Worm (Caenorhabditis elegans) whole organism, L4 larva: ENCODE data around the gene T25B2.1.

Experiments used
- Y48G9A.11 ChIP-seq: fragments of 200-800 bp; sonication (Bioruptor generic); IDR thresholded peaks from 2 replicates; pipeline ENCODE4 v1.3.6; 2022; ENCODE audit warnings: missing genetic modification reagents, missing genetic modification characterization, missing compliant biosample characterization
- ZK546.5 ChIP-seq, 2 experiments: sonication (generic microtip); optimal IDR thresholded peaks; 2 replicates each; lab custom pipeline; 2017; ENCODE audit warnings: missing biosample characterization in 2 of 2, missing genetic modification characterization in 2 of 2
- aha-1 ChIP-seq: fragments of 150-350 bp; peaks from one replicate; lab custom pipeline; 2014; ENCODE audit warnings: missing biosample characterization, missing genetic modification characterization
- arid-1 ChIP-seq: fragments of 200-800 bp; sonication (Bioruptor generic); conservative IDR thresholded peaks from 2 replicates; pipeline ENCODE4 v1.3.6; 2022; ENCODE audit warnings: missing genetic modification reagents, missing genetic modification characterization, missing compliant biosample characterization
- attf-4 ChIP-seq: sonication (generic microtip); optimal IDR thresholded peaks from 3 replicates; lab custom pipeline; 2017; ENCODE audit warnings: missing biosample characterization, missing genetic modification characterization
- ceh-20 ChIP-seq: fragments of 200-800 bp; sonication (Bioruptor generic); IDR thresholded peaks from 2 replicates; pipeline ENCODE4 v1.3.6; 2022; ENCODE audit warnings: missing genetic modification reagents, missing genetic modification characterization, missing compliant biosample characterization
- daf-16 ChIP-seq, 3 experiments: sonication (generic microtip); optimal IDR thresholded peaks; 2 replicates each; lab custom pipeline; 2016 to 2017; ENCODE audit warnings: missing genetic modification characterization in 3 of 3, missing genetic modification reagents in 3 of 3, mild to moderate bottlenecking in 2 of 3, missing compliant biosample characterization in 2 of 3, missing biosample characterization in 1 of 3, moderate library complexity in 1 of 3
- hlh-11 ChIP-seq: fragments of 200-800 bp; sonication (Bioruptor generic); optimal IDR thresholded peaks from 2 replicates; lab custom pipeline; 2018; ENCODE audit warnings: mild to moderate bottlenecking, missing genetic modification characterization, missing compliant biosample characterization
- lin-15B ChIP-seq: fragments of 150-350 bp; sonication (generic microtip); optimal IDR thresholded peaks from 3 replicates; lab custom pipeline; 2014; ENCODE audit warnings: missing biosample characterization, missing genetic modification characterization
- lin-29 ChIP-seq: fragments of 200-800 bp; sonication (Bioruptor generic); IDR thresholded peaks from 2 replicates; pipeline ENCODE4 v1.3.6; 2022; ENCODE audit warnings: missing genetic modification reagents, missing genetic modification characterization, missing compliant biosample characterization
- madf-5 ChIP-seq, 2 experiments: fragments of 200-800 bp; sonication (Bioruptor generic); IDR thresholded peaks; 2 replicates each; pipeline ENCODE4 v1.3.6; 2022; ENCODE audit warnings: missing compliant biosample characterization in 2 of 2, missing genetic modification characterization in 2 of 2
- madf-9 ChIP-seq: fragments of 200-800 bp; sonication (Bioruptor generic); conservative IDR thresholded peaks from 2 replicates; pipeline ENCODE4 v1.3.6; 2022; ENCODE audit warnings: missing genetic modification reagents, missing genetic modification characterization, missing compliant biosample characterization
- mxl-3 ChIP-seq: fragments of 200-800 bp; sonication (Bioruptor generic); optimal IDR thresholded peaks from 2 replicates; lab custom pipeline; 2018; ENCODE audit warnings: mild to moderate bottlenecking, missing genetic modification characterization, missing compliant biosample characterization
- nhr-10 ChIP-seq: fragments of 150-350 bp; optimal IDR thresholded peaks from 2 replicates; lab custom pipeline; 2014; ENCODE audit warnings: missing biosample characterization, missing genetic modification characterization
- nhr-25 ChIP-seq: sonication (generic microtip); optimal IDR thresholded peaks from 2 replicates; lab custom pipeline; 2017; ENCODE audit warnings: missing genetic modification characterization, mild to moderate bottlenecking, missing compliant biosample characterization, antibody characterized with exemption, moderate library complexity, borderline replicate concordance; ENCODE audit not compliant: insufficient read depth
- nhr-6 ChIP-seq: fragments of 150-350 bp; optimal IDR thresholded peaks from 2 replicates; lab custom pipeline; 2014; ENCODE audit warnings: missing biosample characterization, missing genetic modification characterization
- nhr-77 ChIP-seq: fragments of 150-350 bp; optimal IDR thresholded peaks from 2 replicates; lab custom pipeline; 2014; ENCODE audit warnings: missing biosample characterization, missing genetic modification characterization
- php-3 ChIP-seq: fragments of 200-800 bp; sonication (Bioruptor generic); IDR thresholded peaks from 2 replicates; pipeline ENCODE4 v1.3.6; 2022; ENCODE audit warnings: missing genetic modification reagents, missing genetic modification characterization, missing compliant biosample characterization
- saeg-2 ChIP-seq: fragments of 200-800 bp; sonication (Bioruptor generic); IDR thresholded peaks from 2 replicates; pipeline ENCODE4 v1.3.6; 2022; ENCODE audit warnings: missing genetic modification reagents, missing genetic modification characterization, missing compliant biosample characterization
- sdz-12 ChIP-seq: fragments of 200-800 bp; sonication (Bioruptor generic); optimal IDR thresholded peaks from 2 replicates; lab custom pipeline; 2018; ENCODE audit warnings: mild to moderate bottlenecking, missing genetic modification characterization, missing compliant biosample characterization
- set-16 ChIP-seq: fragments of 200-800 bp; sonication (Bioruptor generic); IDR thresholded peaks from 2 replicates; pipeline ENCODE4 v1.3.6; 2022; ENCODE audit warnings: missing genetic modification reagents, missing genetic modification characterization, missing compliant biosample characterization
- snpc-1.2 ChIP-seq: fragments of 200-800 bp; sonication (Bioruptor generic); IDR thresholded peaks from 2 replicates; pipeline ENCODE4 v1.3.6; 2022; ENCODE audit warnings: missing genetic modification reagents, missing genetic modification characterization, missing compliant biosample characterization
- unc-130 ChIP-seq: sonication (generic microtip); optimal IDR thresholded peaks from 2 replicates; lab custom pipeline; 2016; ENCODE audit warnings: missing genetic modification reagents, missing genetic modification characterization, missing compliant biosample characterization
- unc-62 ChIP-seq, 3 experiments: fragments of 150-350 bp in 1 of 3; sonication (generic microtip); optimal IDR thresholded peaks in 2 of 3; peaks in 1 of 3; 1 replicate in 1 of 3; 2 replicates in 2 of 3; lab custom pipeline; 2014 to 2017; ENCODE audit warnings: missing biosample characterization in 3 of 3, missing genetic modification characterization in 3 of 3, missing genetic modification reagents in 3 of 3, missing genotype in 1 of 3

The T25B2.1 gene

DNA sequence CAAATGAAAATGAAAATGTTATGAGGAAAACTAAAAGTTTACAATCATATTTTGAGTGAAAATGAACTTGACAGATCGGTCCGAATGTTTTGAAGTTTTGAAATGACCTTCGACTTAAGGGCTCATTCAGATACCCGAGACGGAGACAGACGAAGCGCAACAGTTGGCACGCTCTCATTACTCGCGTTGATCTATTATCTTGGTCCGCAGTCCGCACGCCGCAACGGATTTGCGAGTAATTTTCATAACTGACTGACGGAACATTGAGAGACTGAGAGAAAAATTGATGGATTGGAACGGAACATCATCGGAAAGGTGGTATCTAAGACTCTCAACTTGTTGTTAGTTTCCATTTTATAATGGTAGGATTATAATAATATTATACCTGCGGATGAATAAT lies 27.8 kb upstream of the T25B2.1 start:
- TF ChIP-seq unc-62 (GFP tag; optimal IDR thresholded peaks at IDR 0.05 in 1 of 2; lab: Kevin White, UChicago) (peak in 1 of 2 experiments; percentile 61), unc-62 (tag; optimal IDR thresholded peaks at IDR 0.05; lab: Kevin White, UChicago) (no peak), madf-9 (GFP tag; lab: Robert Waterston, UW) (no peak), snpc-1.2 (GFP tag; lab: Robert Waterston, UW) (no peak), nhr-10 (tag; lab: Kevin White, UChicago) (no peak), attf-4 (no peak), madf-5 (GFP tag; IDR thresholded peaks at IDR 0.05; lab: Robert Waterston, UW) (no peak), Y48G9A.11 (no peak)

DNA sequence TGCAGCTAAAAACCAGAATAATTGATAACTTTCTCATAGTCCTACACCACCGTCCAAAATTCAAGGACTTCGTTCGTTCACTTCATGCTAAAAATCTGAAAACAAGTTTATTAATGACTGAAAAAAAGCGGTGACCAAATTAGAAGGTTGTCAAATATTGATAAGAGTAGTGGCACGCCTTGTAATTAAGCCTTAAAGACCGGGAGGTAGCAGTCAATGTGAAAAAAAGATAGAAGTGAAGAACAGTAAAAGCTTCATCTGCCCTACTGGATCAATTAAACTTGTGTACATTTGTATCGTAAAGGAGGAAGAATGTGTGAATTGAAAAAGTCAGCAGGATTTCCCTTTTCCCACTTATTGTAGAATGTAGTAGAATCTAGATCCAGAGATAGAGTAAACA lies 23.3 kb upstream of the T25B2.1 start, which contains the start of gene tag-275:
Gene tag-275 (minus strand): TSS at position 101 of the 400 bp plus-strand sequence.
- TF ChIP-seq lin-15B (tag; lab: Kevin White, UChicago): no peak
- no peak for TF ChIP-seq nhr-25 (tag; lab: Kevin White, UChicago)
- TF ChIP-seq mxl-3 (GFP tag; lab: Kevin White, UChicago): no peak
- no peak for TF ChIP-seq saeg-2
- no peak for TF ChIP-seq ceh-20 (GFP tag; lab: Robert Waterston, UW)
- no peak for TF ChIP-seq php-3 (GFP tag; lab: Robert Waterston, UW)
- TF ChIP-seq nhr-6 (tag; lab: Kevin White, UChicago): no peak
- TF ChIP-seq nhr-77: no peak

DNA sequence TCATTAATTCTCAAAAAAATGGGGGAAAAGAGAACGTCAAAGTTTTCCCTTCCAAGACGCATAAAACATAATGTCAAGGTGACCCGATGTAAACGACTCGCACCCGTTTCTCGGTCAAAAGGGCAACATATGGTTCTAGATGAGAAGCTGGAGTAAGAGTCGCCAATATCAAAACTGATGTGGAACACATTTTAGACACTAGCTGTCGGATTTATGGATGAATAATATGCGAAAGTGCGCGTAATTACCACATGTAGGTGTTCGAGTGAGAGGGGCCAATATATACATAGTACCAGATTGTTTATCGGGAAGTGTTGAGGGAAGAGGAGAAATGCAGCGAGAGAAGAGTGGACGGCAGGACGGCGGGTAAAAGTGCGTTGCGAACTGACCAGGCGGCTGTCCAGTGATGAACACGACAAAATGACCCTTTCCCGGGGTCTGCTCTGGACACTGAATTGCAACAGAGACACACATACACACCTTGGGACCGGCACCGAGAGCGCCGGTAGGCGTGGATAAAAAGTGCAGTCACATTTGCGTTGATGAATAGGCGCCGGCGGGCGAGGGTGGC lies 22.7 kb upstream of the T25B2.1 start:
- TF ChIP-seq mxl-3 (GFP tag; lab: Kevin White, UChicago) (no peak), daf-16 (GFP tag; optimal IDR thresholded peaks at IDR 0.05; lab: Kevin White, UChicago) (peak in 1 of 2 experiments; percentile 41), daf-16 (tag; optimal IDR thresholded peaks at IDR 0.05; lab: Kevin White, UChicago) (no peak), hlh-11 (tag; lab: Kevin White, UChicago) (peak; percentile 37), unc-62 (GFP tag; optimal IDR thresholded peaks at IDR 0.05 in 1 of 2; lab: Kevin White, UChicago) (peak in 1 of 2 experiments; percentile 60), unc-62 (tag; optimal IDR thresholded peaks at IDR 0.05; lab: Kevin White, UChicago) (no peak), arid-1 (GFP tag; lab: Robert Waterston, UW) (no peak)

DNA sequence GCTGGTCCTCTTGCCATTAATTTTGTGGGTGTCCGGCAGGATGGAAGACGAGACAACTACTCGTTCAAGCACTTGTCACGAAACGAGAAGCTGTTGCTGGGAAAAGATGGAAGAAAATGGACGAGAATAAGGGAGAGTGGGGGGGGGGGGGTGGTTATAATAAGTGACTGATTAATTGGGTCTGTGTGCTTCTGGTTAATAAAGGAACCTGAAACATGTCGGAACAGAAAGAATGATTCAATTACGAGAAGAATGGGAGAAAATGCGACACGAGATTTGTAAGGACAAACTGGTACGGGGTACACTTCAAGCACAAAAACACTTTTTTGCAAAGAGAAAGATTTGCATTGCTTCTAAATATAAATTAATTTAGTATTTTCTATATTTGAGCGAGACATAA lies 18.3 kb upstream of the T25B2.1 start:
- TF ChIP-seq lin-29 (GFP tag; lab: Robert Waterston, UW): no peak
- no peak for TF ChIP-seq ceh-20 (GFP tag; lab: Robert Waterston, UW)
- TF ChIP-seq set-16: no peak
- no peak for TF ChIP-seq unc-130
- no peak for TF ChIP-seq ZK546.5 (tag; optimal IDR thresholded peaks at IDR 0.05; lab: Kevin White, UChicago)
- no peak for TF ChIP-seq sdz-12

DNA sequence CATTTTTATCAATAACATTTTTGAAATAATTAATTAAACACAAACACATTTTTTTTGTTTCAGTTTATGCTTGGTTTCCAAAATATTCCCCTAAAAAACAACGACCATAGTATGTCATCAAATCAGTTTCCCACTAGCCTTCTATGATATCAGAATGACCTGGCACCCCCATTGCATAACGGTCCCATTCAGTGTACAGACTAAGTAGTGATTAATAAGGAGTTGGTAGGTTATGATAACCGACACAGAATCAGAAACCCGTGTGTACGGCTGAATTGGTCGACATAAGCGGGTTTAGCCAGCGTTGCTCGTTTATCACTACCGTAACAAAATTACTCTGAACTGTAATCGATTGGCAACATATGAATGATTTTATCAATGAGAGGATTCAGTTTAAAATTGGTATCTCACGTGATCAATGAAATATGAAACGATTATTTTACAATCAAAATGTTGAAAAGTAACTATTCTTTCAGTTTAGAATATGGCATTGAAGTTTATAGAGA lies 16.3 kb upstream of the T25B2.1 start:
- peak; percentile 39 for TF ChIP-seq aha-1 (tag; lab: Kevin White, UChicago)
- no peak for TF ChIP-seq attf-4

DNA sequence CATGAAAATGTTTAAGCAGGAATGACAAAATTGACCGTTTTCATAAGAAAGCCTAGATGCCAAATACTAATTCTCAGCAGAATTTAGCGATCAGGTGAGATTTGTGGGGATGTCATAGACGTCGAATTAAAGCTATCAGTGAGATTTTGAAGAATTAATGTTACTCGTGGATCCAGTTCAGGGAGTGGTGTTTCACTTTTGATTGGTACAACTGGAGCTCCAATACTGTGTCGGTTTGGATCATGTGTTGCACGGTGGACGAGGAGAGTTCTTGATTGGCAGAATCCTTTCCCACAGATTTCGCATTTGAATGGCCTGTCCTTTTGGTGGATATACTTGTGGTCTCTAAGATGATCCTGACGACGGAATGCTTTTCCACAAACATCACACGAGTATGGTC lies 14.2 kb upstream of the T25B2.1 start:
- TF ChIP-seq daf-16 (GFP tag; optimal IDR thresholded peaks at IDR 0.05; lab: Kevin White, UChicago) (no peak), daf-16 (tag; optimal IDR thresholded peaks at IDR 0.05; lab: Kevin White, UChicago) (no peak), unc-62 (GFP tag; optimal IDR thresholded peaks at IDR 0.05 in 1 of 2; lab: Kevin White, UChicago) (peak in 1 of 2 experiments; percentile 91), unc-62 (tag; optimal IDR thresholded peaks at IDR 0.05; lab: Kevin White, UChicago) (no peak)

DNA sequence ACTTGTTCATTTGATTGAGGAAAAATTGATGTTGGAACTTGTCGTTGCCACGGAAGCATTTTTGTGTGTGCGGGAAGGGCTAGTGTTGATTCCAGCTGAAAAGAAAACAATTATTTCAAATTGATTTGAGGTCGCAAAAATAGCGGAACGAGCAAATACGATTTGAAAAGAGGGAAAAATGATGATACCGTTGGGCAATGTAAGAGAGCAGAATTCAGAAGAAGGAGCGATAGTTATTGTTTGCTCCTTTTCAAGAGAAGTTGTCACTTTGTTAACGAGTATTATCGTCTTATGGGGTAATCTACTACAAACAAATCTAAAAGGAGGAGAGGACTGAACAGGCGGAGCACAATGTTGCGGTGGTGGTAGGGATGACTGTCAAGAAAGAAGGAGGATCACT lies 13.3 kb upstream of the T25B2.1 start, which contains the start of gene odd-2:
Gene odd-2 (minus strand): TSS at position 101 of the 400 bp plus-strand sequence.
- TF ChIP-seq unc-62 (GFP tag; optimal IDR thresholded peaks at IDR 0.05 in 1 of 2; lab: Kevin White, UChicago): no peak
- no peak for TF ChIP-seq unc-62 (tag; optimal IDR thresholded peaks at IDR 0.05; lab: Kevin White, UChicago)
- TF ChIP-seq aha-1 (tag; lab: Kevin White, UChicago): peak; percentile 66
